Worm (Caenorhabditis elegans) whole organism, L1 larva: ENCODE measurements around the gene lips-6.

Source experiments
- C04F5.9 ChIP-seq: sonication (generic microtip); optimal IDR thresholded peaks from 2 replicates; lab custom pipeline; 2016; ENCODE audit warnings: missing genetic modification characterization, missing compliant biosample characterization
- C34B4.2 ChIP-seq: sonication (generic microtip); optimal IDR thresholded peaks from 2 replicates; lab custom pipeline; 2017; ENCODE audit warnings: mild to moderate bottlenecking, missing genetic modification characterization, missing compliant biosample characterization
- F16B12.6 ChIP-seq: fragments of 150-350 bp; optimal IDR thresholded peaks from 2 replicates; lab custom pipeline; 2014; ENCODE audit warnings: missing biosample characterization, missing genetic modification characterization
- Y116A8C.19 ChIP-seq: sonication (generic microtip); optimal IDR thresholded peaks from 2 replicates; lab custom pipeline; 2016; ENCODE audit warnings: missing compliant biosample characterization, missing genetic modification characterization, borderline replicate concordance
- aha-1 ChIP-seq: fragments of 150-350 bp; optimal IDR thresholded peaks from 2 replicates; lab custom pipeline; 2014; ENCODE audit warnings: missing biosample characterization, missing genetic modification characterization
- alr-1 ChIP-seq: fragments of 200-800 bp; sonication (Bioruptor generic); optimal IDR thresholded peaks from 2 replicates; lab custom pipeline; 2018; ENCODE audit warnings: borderline replicate concordance, mild to moderate bottlenecking, missing genetic modification characterization, missing compliant biosample characterization
- aly-2 ChIP-seq: fragments of 150-350 bp; optimal IDR thresholded peaks from 2 replicates; lab custom pipeline; 2014; ENCODE audit warnings: missing biosample characterization, missing genetic modification characterization
- ama-1 ChIP-seq: fragments of 150-350 bp; optimal IDR thresholded peaks from 2 replicates; lab custom pipeline; 2014
- blmp-1 ChIP-seq: fragments of 150-350 bp; optimal IDR thresholded peaks from 2 replicates; lab custom pipeline; 2014; ENCODE audit warnings: missing biosample characterization, missing genetic modification characterization
- ceh-63 ChIP-seq: fragments of 200-800 bp; sonication (Bioruptor generic); optimal IDR thresholded peaks from 2 replicates; lab custom pipeline; 2018; ENCODE audit warnings: mild to moderate bottlenecking, missing genetic modification characterization, missing compliant biosample characterization
- ceh-82 ChIP-seq, 3 experiments: fragments of 150-350 bp in 1 of 3; sonication (generic microtip) in 2 of 3; optimal IDR thresholded peaks; 2 replicates each; lab custom pipeline; 2014 to 2017; ENCODE audit warnings: missing biosample characterization in 3 of 3, missing genetic modification characterization in 3 of 3
- ceh-88 ChIP-seq: fragments of 200-800 bp; sonication (Bioruptor generic); IDR thresholded peaks from 2 replicates; pipeline ENCODE4 v1.3.6; 2022; ENCODE audit warnings: missing genetic modification characterization, missing compliant biosample characterization
- ceh-90 ChIP-seq: sonication (generic microtip); optimal IDR thresholded peaks from 2 replicates; lab custom pipeline; 2016; ENCODE audit warnings: missing genetic modification characterization, missing compliant biosample characterization
- efl-1 ChIP-seq, 4 experiments: fragments of 150-350 bp; optimal IDR thresholded peaks in 3 of 4; peaks in 1 of 4; 1 replicate in 1 of 4; 2 replicates in 3 of 4; lab custom pipeline; 2014; ENCODE audit warnings: missing biosample characterization in 2 of 4, missing genetic modification characterization in 2 of 4, missing genetic modification reagents in 2 of 4
- efl-3 ChIP-seq: fragments of 200-800 bp; sonication (Bioruptor generic); optimal IDR thresholded peaks from 2 replicates; lab custom pipeline; 2018; ENCODE audit warnings: mild to moderate bottlenecking, missing genetic modification characterization, missing compliant biosample characterization
- egl-13 ChIP-seq: sonication (generic microtip); optimal IDR thresholded peaks from 2 replicates; lab custom pipeline; 2016; ENCODE audit warnings: missing genotype, missing genetic modification reagents, missing genetic modification characterization, missing compliant biosample characterization
- egl-27 ChIP-seq, 2 experiments: fragments of 150-350 bp in 1 of 2; sonication (generic microtip); optimal IDR thresholded peaks; 3 replicates each; lab custom pipeline; 2017 to 2018; ENCODE audit warnings: missing biosample characterization in 2 of 2, missing genetic modification characterization in 2 of 2, missing genetic modification reagents in 2 of 2
- elt-3 ChIP-seq, 6 experiments: fragments of 150-350 bp in 1 of 6; sonication (generic microtip); optimal IDR thresholded peaks; 2 replicates each; lab custom pipeline; 2017 to 2018; ENCODE audit warnings: missing biosample characterization in 6 of 6, missing genetic modification characterization in 6 of 6, inconsistent platforms in 1 of 6
- ets-5 ChIP-seq: fragments of 200-800 bp; sonication (Bioruptor generic); IDR thresholded peaks from 2 replicates; pipeline ENCODE4 v1.3.6; 2022; ENCODE audit warnings: missing genetic modification characterization, missing compliant biosample characterization
- fkh-10 ChIP-seq: sonication (generic microtip); optimal IDR thresholded peaks from 2 replicates; lab custom pipeline; 2017; ENCODE audit warnings: missing biosample characterization, missing genetic modification reagents, missing genetic modification characterization
- fkh-4 ChIP-seq: sonication (generic microtip); optimal IDR thresholded peaks from 2 replicates; lab custom pipeline; 2016; ENCODE audit warnings: missing compliant biosample characterization, missing genetic modification characterization, borderline replicate concordance
- fkh-8 ChIP-seq: sonication (generic microtip); optimal IDR thresholded peaks from 2 replicates; lab custom pipeline; 2016; ENCODE audit warnings: mild to moderate bottlenecking, missing genetic modification characterization, missing compliant biosample characterization
- fos-1 ChIP-seq: fragments of 150-350 bp; optimal IDR thresholded peaks from 2 replicates; lab custom pipeline; 2014; ENCODE audit warnings: missing biosample characterization, missing genetic modification characterization
- hpl-2 ChIP-seq: fragments of 150-350 bp; optimal IDR thresholded peaks from 2 replicates; lab custom pipeline; 2014; ENCODE audit warnings: missing biosample characterization, missing genetic modification reagents, missing genetic modification characterization
- irx-1 ChIP-seq: sonication (generic microtip); optimal IDR thresholded peaks from 2 replicates; lab custom pipeline; 2016; ENCODE audit warnings: missing genetic modification characterization, missing compliant biosample characterization
- isw-1 ChIP-seq: fragments of 200-800 bp; sonication (Bioruptor generic); IDR thresholded peaks from 2 replicates; pipeline ENCODE4 v1.3.6; 2022; ENCODE audit warnings: missing genetic modification characterization, missing compliant biosample characterization
- jun-1 ChIP-seq: fragments of 150-350 bp; optimal IDR thresholded peaks from 2 replicates; lab custom pipeline; 2014; ENCODE audit warnings: missing biosample characterization, missing genetic modification reagents, missing genetic modification characterization
- lin-13 ChIP-seq: fragments of 150-350 bp; optimal IDR thresholded peaks from 2 replicates; lab custom pipeline; 2014; ENCODE audit warnings: missing biosample characterization, missing genetic modification reagents, missing genetic modification characterization
- lin-15B ChIP-seq: fragments of 150-350 bp; sonication (generic microtip); optimal IDR thresholded peaks from 3 replicates; lab custom pipeline; 2014; ENCODE audit warnings: missing biosample characterization, missing genetic modification characterization
- mab-9 ChIP-seq: fragments of 200-800 bp; sonication (Bioruptor generic); IDR thresholded peaks from 2 replicates; pipeline ENCODE4 v1.3.6; 2022; ENCODE audit warnings: missing genetic modification reagents, missing genetic modification characterization, missing compliant biosample characterization
- mef-2 ChIP-seq: fragments of 150-350 bp; optimal IDR thresholded peaks from 2 replicates; lab custom pipeline; 2014; ENCODE audit warnings: missing biosample characterization, missing genetic modification characterization
- mep-1 ChIP-seq: fragments of 150-350 bp; optimal IDR thresholded peaks from 2 replicates; lab custom pipeline; 2014; ENCODE audit warnings: missing biosample characterization, missing genetic modification characterization
- nhr-237 ChIP-seq: fragments of 150-350 bp; optimal IDR thresholded peaks from 2 replicates; lab custom pipeline; 2014; ENCODE audit warnings: missing biosample characterization, missing genetic modification characterization
- nhr-28 ChIP-seq: fragments of 150-350 bp; optimal IDR thresholded peaks from 2 replicates; lab custom pipeline; 2014; ENCODE audit warnings: missing biosample characterization, missing genetic modification characterization
- nhr-47 ChIP-seq: sonication (generic microtip); optimal IDR thresholded peaks from 2 replicates; lab custom pipeline; 2016; ENCODE audit warnings: mild to moderate bottlenecking, missing genetic modification characterization, moderate library complexity, missing compliant biosample characterization
- nhr-71 ChIP-seq: sonication (generic microtip); optimal IDR thresholded peaks from 2 replicates; lab custom pipeline; 2016; ENCODE audit warnings: mild to moderate bottlenecking, missing genetic modification characterization, moderate library complexity, missing compliant biosample characterization
- nhr-90 ChIP-seq: sonication (generic microtip); optimal IDR thresholded peaks from 2 replicates; lab custom pipeline; 2016; ENCODE audit warnings: mild to moderate bottlenecking, missing genetic modification characterization, missing compliant biosample characterization; ENCODE audit not compliant: poor library complexity
- pag-3 ChIP-seq: sonication (generic microtip); optimal IDR thresholded peaks from 2 replicates; lab custom pipeline; 2017; ENCODE audit warnings: missing genetic modification characterization, mild to moderate bottlenecking, missing compliant biosample characterization, antibody characterized with exemption, borderline replicate concordance; ENCODE audit not compliant: insufficient read depth
- pax-3 ChIP-seq: fragments of 200-800 bp; sonication (Bioruptor generic); optimal IDR thresholded peaks from 2 replicates; lab custom pipeline; 2018; ENCODE audit warnings: mild to moderate bottlenecking, missing genetic modification characterization, moderate library complexity, missing compliant biosample characterization
- pqm-1 ChIP-seq: sonication (generic microtip); optimal IDR thresholded peaks from 3 replicates; lab custom pipeline; 2017; ENCODE audit warnings: missing biosample characterization, missing genetic modification characterization
- rnt-1 ChIP-seq: sonication (generic microtip); optimal IDR thresholded peaks from 2 replicates; lab custom pipeline; 2016; ENCODE audit warnings: mild to moderate bottlenecking, missing genetic modification characterization, moderate library complexity, missing compliant biosample characterization
- skn-1 ChIP-seq: fragments of 150-350 bp; optimal IDR thresholded peaks from 2 replicates; lab custom pipeline; 2014; ENCODE audit warnings: missing biosample characterization, missing genetic modification characterization
- snpc-4 ChIP-seq: fragments of 150-350 bp; optimal IDR thresholded peaks from 2 replicates; lab custom pipeline; 2014; ENCODE audit warnings: missing biosample characterization, missing genetic modification characterization
- snu-23 ChIP-seq: sonication (generic microtip); optimal IDR thresholded peaks from 2 replicates; lab custom pipeline; 2016; ENCODE audit warnings: missing genetic modification characterization, missing compliant biosample characterization
- tbx-2 ChIP-seq: sonication (generic microtip); optimal IDR thresholded peaks from 2 replicates; lab custom pipeline; 2016; ENCODE audit warnings: missing genetic modification characterization, missing compliant biosample characterization
- unc-130 ChIP-seq: fragments of 150-350 bp; optimal IDR thresholded peaks from 2 replicates; lab custom pipeline; 2017; ENCODE audit warnings: missing biosample characterization, missing genetic modification characterization, inconsistent platforms
- unc-30 ChIP-seq: sonication (generic microtip); optimal IDR thresholded peaks from 2 replicates; lab custom pipeline; 2017; ENCODE audit warnings: missing biosample characterization, missing genetic modification characterization
- unc-62 ChIP-seq: fragments of 150-350 bp; optimal IDR thresholded peaks from 2 replicates; lab custom pipeline; 2014; ENCODE audit warnings: missing biosample characterization, missing genetic modification reagents, missing genetic modification characterization
- vab-15 ChIP-seq: sonication (generic microtip); optimal IDR thresholded peaks from 2 replicates; lab custom pipeline; 2017; ENCODE audit warnings: missing genotype, mild to moderate bottlenecking, missing genetic modification characterization, missing compliant biosample characterization
- xbp-1 ChIP-seq: sonication (generic microtip); optimal IDR thresholded peaks from 2 replicates; lab custom pipeline; 2016; ENCODE audit warnings: missing genetic modification characterization, missing compliant biosample characterization
- zag-1 ChIP-seq: fragments of 150-350 bp; optimal IDR thresholded peaks from 2 replicates; lab custom pipeline; 2014; ENCODE audit warnings: missing biosample characterization, missing genetic modification characterization
- zip-4 ChIP-seq: fragments of 200-800 bp; sonication (Bioruptor generic); optimal IDR thresholded peaks from 2 replicates; lab custom pipeline; 2018; ENCODE audit warnings: mild to moderate bottlenecking, missing genetic modification characterization, moderate library complexity, missing compliant biosample characterization

The lips-6 gene

DNA sequence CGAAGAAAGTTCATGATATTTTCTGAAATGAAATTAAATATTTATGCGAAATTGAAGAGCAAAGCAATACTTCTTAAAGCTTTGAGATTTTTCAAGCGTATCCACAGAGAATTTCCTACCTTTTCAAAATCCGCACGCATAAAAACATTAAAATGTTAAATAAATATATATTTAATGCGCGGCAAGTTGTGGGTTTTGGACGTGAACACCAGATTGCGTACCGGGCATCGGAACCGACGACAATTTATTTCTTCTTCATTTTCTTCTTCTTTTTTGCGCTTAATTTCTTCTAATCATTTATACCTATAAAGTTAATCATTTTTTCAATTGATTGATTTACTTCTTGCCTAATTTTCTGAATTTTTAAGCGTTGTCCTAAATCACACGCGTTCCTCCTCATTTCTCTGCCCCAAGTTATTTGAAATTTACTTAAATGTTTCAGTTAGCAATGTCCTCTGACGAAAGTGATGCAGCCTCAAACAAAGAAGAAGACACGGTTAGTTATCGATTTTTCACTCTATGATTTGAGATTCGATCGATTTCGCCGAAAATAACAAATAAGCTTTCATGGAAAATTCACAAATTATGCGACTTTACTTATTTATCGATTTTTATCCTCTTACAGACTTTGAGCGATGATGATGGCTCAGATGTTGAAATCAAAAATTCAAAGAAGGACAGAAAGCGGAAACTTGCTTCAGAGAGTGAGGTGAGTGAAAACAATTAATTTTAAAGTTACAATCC, 35.7 kb upstream of the lips-6 start, which contains the start of the genes bre-5 and spt-5 (continued):
- TF ChIP-seq jun-1 (no peak), C04F5.9 (tag; lab: Kevin White, UChicago) (no peak), snpc-4 (tag; lab: Kevin White, UChicago) (no peak), aly-2 (no peak), isw-1 (GFP tag; lab: Robert Waterston, UW) (no peak), xbp-1 (peak; percentile 16), ceh-88 (GFP tag; lab: Robert Waterston, UW) (no peak), F16B12.6 (tag; lab: Kevin White, UChicago) (peak; percentile 85), nhr-28 (tag; lab: Kevin White, UChicago) (no peak), hpl-2 (GFP tag; lab: Kevin White, UChicago) (no peak), unc-30 (tag; lab: Kevin White, UChicago) (no peak), fos-1 (no peak), mep-1 (tag; lab: Kevin White, UChicago) (no peak), alr-1 (tag; lab: Kevin White, UChicago) (no peak), pax-3 (tag; lab: Kevin White, UChicago) (no peak), fkh-10 (GFP tag; lab: Kevin White, UChicago) (no peak), fkh-8 (tag; lab: Kevin White, UChicago) (no peak), zip-4 (GFP tag; lab: Kevin White, UChicago) (no peak), efl-3 (GFP tag; lab: Kevin White, UChicago) (no peak), snu-23 (GFP tag; lab: Kevin White, UChicago) (peak; percentile 41), nhr-71 (peak; percentile 48), egl-27 (tag; optimal IDR thresholded peaks at IDR 0.05; lab: Kevin White, UChicago) (no peak), lin-15B (tag; lab: Kevin White, UChicago) (no peak), C34B4.2 (tag; lab: Kevin White, UChicago) (no peak), rnt-1 (tag; lab: Kevin White, UChicago) (peak; percentile 5), efl-1 (optimal IDR thresholded peaks at IDR 0.05; lab: Kevin White, UChicago) (peak; percentile 24 to 47), efl-1 (GFP tag; optimal IDR thresholded peaks at IDR 0.05 in 1 of 2; lab: Kevin White, UChicago) (peak; percentile 50 to 72), elt-3 (tag; optimal IDR thresholded peaks at IDR 0.05; lab: Kevin White, UChicago) (no peak), pqm-1 (tag; lab: Kevin White, UChicago) (no peak), Y116A8C.19 (tag; lab: Kevin White, UChicago) (no peak), mab-9 (GFP tag; lab: Robert Waterston, UW) (no peak), ceh-90 (tag; lab: Kevin White, UChicago) (no peak), unc-130 (peak; percentile 61), nhr-237 (no peak), fkh-4 (tag; lab: Kevin White, UChicago) (no peak), pag-3 (tag; lab: Kevin White, UChicago) (no peak), irx-1 (no peak), skn-1 (no peak), nhr-90 (tag; lab: Kevin White, UChicago) (no peak), egl-13 (tag; lab: Kevin White, UChicago) (no peak), blmp-1 (tag; lab: Kevin White, UChicago) (no peak), ceh-82 (tag; optimal IDR thresholded peaks at IDR 0.05; lab: Kevin White, UChicago) (peak in 1 of 3 experiments; percentile 1), ceh-63 (no peak), zag-1 (tag; lab: Kevin White, UChicago) (no peak), unc-62 (GFP tag; lab: Kevin White, UChicago) (no peak), mef-2 (tag; lab: Kevin White, UChicago) (no peak), lin-13 (GFP tag; lab: Kevin White, UChicago) (no peak), ama-1 (lab: Kevin White, UChicago) (no peak), nhr-47 (tag; lab: Kevin White, UChicago) (peak; percentile 52), ets-5 (GFP tag; lab: Robert Waterston, UW) (no peak), vab-15 (tag; lab: Kevin White, UChicago) (no peak), aha-1 (tag; lab: Kevin White, UChicago) (no peak), tbx-2 (no peak)
